Worm (Caenorhabditis elegans): ENCODE results near the gene pik-1.

DNA sequence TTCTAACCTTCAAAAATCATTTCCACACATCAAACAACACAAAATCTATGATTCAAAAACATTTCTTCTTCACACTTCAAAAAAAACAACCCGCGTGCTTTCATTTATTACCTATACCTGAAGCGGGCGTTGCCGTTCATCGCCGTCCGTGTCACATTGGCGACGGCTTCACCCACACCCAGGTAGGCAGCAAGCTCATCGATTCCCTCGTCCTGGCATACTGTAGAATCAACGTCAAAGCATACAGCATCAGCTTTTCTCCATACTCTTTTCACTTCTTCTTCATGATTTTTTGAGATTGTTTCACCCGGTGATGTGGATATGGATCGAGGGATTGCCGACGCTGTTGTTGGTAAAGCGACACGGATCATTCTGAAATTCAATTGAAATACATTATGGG lies 23.6 kb upstream of the pik-1 start:
- no peak for TF ChIP-seq him-1 (tag; optimal IDR thresholded peaks at IDR 0.05)
- TF ChIP-seq dao-5 (tag; optimal IDR thresholded peaks at IDR 0.05): no peak

All from whole organism, L4/young adult.